Worm (Caenorhabditis elegans): ENCODE results near the gene srbc-11.

DNA sequence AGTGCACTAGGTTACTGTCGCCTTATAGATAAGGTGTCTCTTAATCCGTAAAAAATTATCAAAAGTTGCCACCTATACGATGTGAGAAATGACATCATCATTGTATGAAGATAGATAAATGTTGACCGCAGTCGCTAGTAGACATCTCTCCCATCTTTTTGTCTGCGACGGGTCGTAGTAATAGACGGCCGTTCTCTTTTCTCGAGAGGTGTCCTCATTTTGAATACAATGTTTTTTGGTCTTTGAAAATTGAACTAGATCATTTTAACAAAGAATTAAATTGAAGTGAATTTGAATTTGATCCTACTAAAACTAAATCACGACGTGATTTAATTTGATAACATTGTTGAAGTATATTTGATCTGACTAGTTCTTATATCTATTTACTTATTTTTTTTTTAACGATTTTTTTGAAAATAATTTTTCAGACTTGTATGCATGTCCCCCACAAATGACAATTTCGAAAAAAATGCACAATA, 13.5 kb upstream of the srbc-11 start, which contains the start of the genes str-31 and nhr-172:
- no peak for TF ChIP-seq mel-28 (tag; optimal IDR thresholded peaks at IDR 0.05; ENCODE audit: borderline replicate concordance)
- TF ChIP-seq pha-4 (tag; optimal IDR thresholded peaks at IDR 0.05) = no peak
- TF ChIP-seq athp-1 (tag; optimal IDR thresholded peaks at IDR 0.05) = no peak
- no peak for TF ChIP-seq tbx-9 (tag; optimal IDR thresholded peaks at IDR 0.05; ENCODE audit: borderline replicate concordance)
- no peak for TF ChIP-seq ceh-100 (GFP tag; IDR thresholded peaks at IDR 0.05)
- TF ChIP-seq ccch-3 (GFP tag; optimal IDR thresholded peaks at IDR 0.05) = no peak
- TF ChIP-seq ceh-58 (GFP tag; IDR thresholded peaks at IDR 0.05) = no peak
- no peak for TF ChIP-seq ceh-27 (GFP tag; optimal IDR thresholded peaks at IDR 0.05)

Data from whole organism, young adult.